Fruit fly (Drosophila melanogaster) whole organism, wandering third instar larva: ENCODE measurements around the gene spirit.

Experiments
- Abd-B ChIP-seq: fragments of >200 bp; optimal IDR thresholded peaks from 2 replicates; lab custom pipeline; 2017; ENCODE audit warnings: missing biosample characterization, missing genetic modification characterization
- CG32264 ChIP-seq: fragments of 200-800 bp; sonication (Bioruptor generic); optimal IDR thresholded peaks from 2 replicates; lab custom pipeline; 2016; ENCODE audit warnings: missing biosample characterization, missing genetic modification characterization
- CG9705 ChIP-seq: fragments of 200-800 bp; sonication (Bioruptor generic); optimal IDR thresholded peaks from 2 replicates; lab custom pipeline; 2018; ENCODE audit warnings: missing biosample characterization, mild to moderate bottlenecking, missing genetic modification characterization
- Dfd ChIP-seq: fragments of >200 bp; optimal IDR thresholded peaks from 2 replicates; lab custom pipeline; 2017; ENCODE audit warnings: missing biosample characterization, missing genetic modification characterization
- Dif ChIP-seq: fragments of 200-275, 200-300 bp; sonication (Bioruptor generic); optimal IDR thresholded peaks from 2 replicates; lab custom pipeline; 2018; ENCODE audit warnings: missing biosample characterization, missing genetic modification characterization; ENCODE audit not compliant: partially characterized antibody
- GATAd ChIP-seq: sonication (Bioruptor generic); optimal IDR thresholded peaks from 2 replicates; lab custom pipeline; 2016; ENCODE audit warnings: missing biosample characterization, missing genetic modification characterization
- HLH106 ChIP-seq: fragments of 200-800 bp; optimal IDR thresholded peaks from 3 replicates; lab custom pipeline; 2019; ENCODE audit warnings: missing biosample characterization, mild to moderate bottlenecking, missing genetic modification characterization, moderate library complexity
- Hnf4 ChIP-seq: fragments of 200-800 bp; sonication (Bioruptor generic); optimal IDR thresholded peaks from 2 replicates; lab custom pipeline; 2016; ENCODE audit warnings: missing biosample characterization, mild to moderate bottlenecking, missing genetic modification characterization
- Hr83 ChIP-seq: fragments of 200-300 bp; sonication (Bioruptor generic); optimal IDR thresholded peaks from 2 replicates; lab custom pipeline; 2016; ENCODE audit warnings: missing biosample characterization, mild to moderate bottlenecking, missing genetic modification characterization, moderate library complexity; ENCODE audit not compliant: poor library complexity, severe bottlenecking
- Jra ChIP-seq: sonication (Bioruptor generic); optimal IDR thresholded peaks from 2 replicates; lab custom pipeline; 2016; ENCODE audit warnings: missing biosample characterization, missing genetic modification characterization
- Mio ChIP-seq: sonication (Bioruptor generic); optimal IDR thresholded peaks from 2 replicates; lab custom pipeline; 2016; ENCODE audit warnings: missing biosample characterization, missing genetic modification characterization
- N ChIP-seq: fragments of >200 bp; optimal IDR thresholded peaks from 2 replicates; lab custom pipeline; 2018; ENCODE audit warnings: missing biosample characterization, missing external identifiers, missing genetic modification characterization
- OdsH ChIP-seq: fragments of 200-800 bp; sonication (Bioruptor generic); optimal IDR thresholded peaks from 2 replicates; lab custom pipeline; 2016; ENCODE audit warnings: missing biosample characterization, mild to moderate bottlenecking, missing genetic modification characterization
- Rel ChIP-seq, 2 experiments: fragments of 200-800 bp; sonication (Bioruptor generic) in 1 of 2; optimal IDR thresholded peaks; 2 replicates in 1 of 2; 3 replicates in 1 of 2; lab custom pipeline; 2016 to 2019; ENCODE audit warnings: mild to moderate bottlenecking in 2 of 2, missing biosample characterization in 2 of 2, missing genetic modification characterization in 2 of 2, moderate library complexity in 1 of 2
- Sp1 ChIP-seq: fragments of 200-800 bp; sonication (Bioruptor generic); optimal IDR thresholded peaks from 3 replicates; lab custom pipeline; 2019; ENCODE audit warnings: missing biosample characterization, mild to moderate bottlenecking, missing genetic modification characterization, moderate library complexity
- Vsx2 ChIP-seq: fragments of 200-300, 225-300 bp; sonication (Bioruptor generic); optimal IDR thresholded peaks from 2 replicates; lab custom pipeline; 2018; ENCODE audit warnings: missing biosample characterization, missing genetic modification characterization; ENCODE audit not compliant: partially characterized antibody
- dl ChIP-seq, 2 experiments: fragments of 175-275, 200-275 bp in 1 of 2; fragments of 200-275 bp in 1 of 2; sonication (Bioruptor generic); optimal IDR thresholded peaks; lab custom pipeline; 2018; ENCODE audit warnings: mild to moderate bottlenecking in 2 of 2, missing biosample characterization in 2 of 2, missing genetic modification characterization in 2 of 2, moderate library complexity in 2 of 2; ENCODE audit not compliant: partially characterized antibody in 2 of 2, insufficient read depth in 1 of 2
- dmrt93B ChIP-seq: fragments of 200-800 bp; sonication (Bioruptor generic); optimal IDR thresholded peaks from 2 replicates; lab custom pipeline; 2018; ENCODE audit warnings: missing biosample characterization, mild to moderate bottlenecking, missing genetic modification characterization
- dsf ChIP-seq: sonication (Bioruptor generic); optimal IDR thresholded peaks from 2 replicates; lab custom pipeline; 2016; ENCODE audit warnings: missing biosample characterization, missing genetic modification characterization, borderline replicate concordance
- foxo ChIP-seq, 2 experiments: fragments of 200-800 bp; sonication (Bioruptor generic); optimal IDR thresholded peaks; 2 replicates in 1 of 2; 3 replicates in 1 of 2; lab custom pipeline; 2016 to 2017; ENCODE audit warnings: missing biosample characterization in 2 of 2, missing genetic modification characterization in 2 of 2
- fru ChIP-seq: fragments of 200-800 bp; sonication (Bioruptor generic); optimal IDR thresholded peaks from 3 replicates; lab custom pipeline; 2016; ENCODE audit warnings: missing biosample characterization, mild to moderate bottlenecking, missing genetic modification characterization
- h ChIP-seq: fragments of 200-800 bp; sonication (Bioruptor generic); optimal IDR thresholded peaks from 3 replicates; lab custom pipeline; 2016; ENCODE audit warnings: missing biosample characterization, mild to moderate bottlenecking, missing genetic modification characterization
- jim ChIP-seq: fragments of 175-275, 200-325 bp; sonication (Bioruptor generic); optimal IDR thresholded peaks from 2 replicates; lab custom pipeline; 2016; ENCODE audit warnings: missing biosample characterization, mild to moderate bottlenecking, missing genetic modification characterization
- lola ChIP-seq: fragments of >200 bp; optimal IDR thresholded peaks from 2 replicates; lab custom pipeline; 2017; ENCODE audit warnings: missing biosample characterization, missing genetic modification characterization
- pan ChIP-seq: fragments of >200 bp; optimal IDR thresholded peaks from 2 replicates; lab custom pipeline; 2017
- rgr ChIP-seq: fragments of 200-800 bp; sonication (Bioruptor generic); optimal IDR thresholded peaks from 3 replicates; lab custom pipeline; 2016; ENCODE audit warnings: missing biosample characterization, mild to moderate bottlenecking, missing genetic modification characterization
- sage ChIP-seq: fragments of 200-800 bp; sonication (Bioruptor generic); optimal IDR thresholded peaks from 2 replicates; lab custom pipeline; 2016; ENCODE audit warnings: missing biosample characterization, mild to moderate bottlenecking, missing genetic modification characterization
- tai ChIP-seq: sonication (Bioruptor generic); optimal IDR thresholded peaks from 2 replicates; lab custom pipeline; 2016; ENCODE audit warnings: missing biosample characterization, missing genetic modification characterization
- usp ChIP-seq: fragments of >200 bp; optimal IDR thresholded peaks from 2 replicates; lab custom pipeline; 2017; ENCODE audit warnings: missing biosample characterization, missing genetic modification characterization

Gene spirit

dm6 chrX:8529598-8529997 is 43.8 kb downstream of the spirit start, which contains the start of gene PIP82:
Gene PIP82 (minus strand): TSS chrX:8529698.
- no peak for TF ChIP-seq usp (GFP tag; lab: Kevin White, UChicago)
- no peak for TF ChIP-seq Hnf4 (GFP tag; lab: Kevin White, UChicago)
- TF ChIP-seq Hr83 (GFP tag; lab: Kevin White, UChicago), result no peak
- no peak for TF ChIP-seq CG9705 (GFP tag; lab: Kevin White, UChicago)
- TF ChIP-seq lola (GFP tag; lab: Kevin White, UChicago), result no peak
- TF ChIP-seq dmrt93B, result no peak
- TF ChIP-seq N (GFP tag; lab: Kevin White, UChicago), result no peak
- no peak for TF ChIP-seq Dfd (GFP tag; lab: Kevin White, UChicago)
- no peak for TF ChIP-seq rgr (GFP tag; lab: Kevin White, UChicago)
- no peak for TF ChIP-seq CG32264
- TF ChIP-seq Sp1 (GFP tag; lab: Kevin White, UChicago), result no peak
- TF ChIP-seq tai (GFP tag; lab: Kevin White, UChicago), result no peak
- TF ChIP-seq Dif, result no peak
- no peak for TF ChIP-seq jim
- TF ChIP-seq sage (GFP tag; lab: Kevin White, UChicago), result no peak
- TF ChIP-seq Vsx2 (GFP tag; lab: Kevin White, UChicago), result no peak
- TF ChIP-seq dsf (GFP tag; lab: Kevin White, UChicago), result no peak

- no peak for TF ChIP-seq GATAd (GFP tag; lab: Kevin White, UChicago)
- no peak for TF ChIP-seq CG32264
Measured at dm6 chrX:8523572-8524155, 49.7 kb downstream of the spirit start.

- TF ChIP-seq lola (GFP tag; lab: Kevin White, UChicago), result no peak
- no peak for TF ChIP-seq Hnf4 (GFP tag; lab: Kevin White, UChicago)
- no peak for TF ChIP-seq usp (GFP tag; lab: Kevin White, UChicago)
- TF ChIP-seq Rel (GFP tag; optimal IDR thresholded peaks at IDR 0.05; lab: Kevin White, UChicago), result no peak
- no peak for TF ChIP-seq Rel (tag; optimal IDR thresholded peaks at IDR 0.05; lab: Kevin White, UChicago)
- no peak for TF ChIP-seq Abd-B (GFP tag; lab: Kevin White, UChicago)
- TF ChIP-seq Dif, result no peak
- TF ChIP-seq dmrt93B, result no peak
- TF ChIP-seq foxo (GFP tag; optimal IDR thresholded peaks at IDR 0.05; lab: Kevin White, UChicago), result peak in 1 of 2 experiments; percentile 11
- no peak for TF ChIP-seq Mio (GFP tag; lab: Kevin White, UChicago)
- TF ChIP-seq pan (lab: Kevin White, UChicago), result no peak
- no peak for TF ChIP-seq OdsH
- no peak for TF ChIP-seq Vsx2 (GFP tag; lab: Kevin White, UChicago)
- TF ChIP-seq fru, result no peak
- TF ChIP-seq HLH106 (tag; lab: Kevin White, UChicago), result no peak
- TF ChIP-seq rgr (GFP tag; lab: Kevin White, UChicago), result peak; percentile 18
- TF ChIP-seq h (GFP tag; lab: Kevin White, UChicago), result no peak
Measured at dm6 chrX:8522504-8522903, 50.9 kb downstream of the spirit start.

dm6 chrX:8521492-8521891 is 51.9 kb downstream of the spirit start:
- TF ChIP-seq rgr (GFP tag; lab: Kevin White, UChicago) (no peak), Jra (no peak), usp (GFP tag; lab: Kevin White, UChicago) (no peak), Rel (GFP tag; optimal IDR thresholded peaks at IDR 0.05; lab: Kevin White, UChicago) (no peak), Rel (tag; optimal IDR thresholded peaks at IDR 0.05; lab: Kevin White, UChicago) (no peak), dl (GFP tag; optimal IDR thresholded peaks at IDR 0.05; lab: Kevin White, UChicago; ENCODE audit: insufficient read depth in 1 of 2, partially characterized antibody in 2 of 2) (no peak), Vsx2 (GFP tag; lab: Kevin White, UChicago) (no peak), dsf (GFP tag; lab: Kevin White, UChicago) (no peak), GATAd (GFP tag; lab: Kevin White, UChicago) (no peak), CG32264 (no peak), lola (GFP tag; lab: Kevin White, UChicago) (no peak)
